Worm (Caenorhabditis elegans) whole organism, L4/young adult: ENCODE measurements around the gene syp-2.

Experiments
- W03F9.2 ChIP-seq: fragments of 150-350 bp; optimal IDR thresholded peaks from 2 replicates; lab custom pipeline; 2014; ENCODE audit warnings: missing biosample characterization, missing genetic modification characterization
- dao-5 ChIP-seq: sonication (generic microtip); optimal IDR thresholded peaks from 2 replicates; lab custom pipeline; 2016; ENCODE audit warnings: missing genotype, missing genetic modification characterization, moderate library complexity, missing compliant biosample characterization
- him-1 ChIP-seq: sonication (generic microtip); optimal IDR thresholded peaks from 2 replicates; lab custom pipeline; 2016; ENCODE audit warnings: missing genotype, missing genetic modification reagents, missing genetic modification characterization, missing compliant biosample characterization

The syp-2 gene

ce11 chrV:5536240-5536811 is at the start of gene syp-2, which contains the start of gene cox-16:
Gene syp-2, plus strand, starts transcription at chrV:5536487.
Gene cox-16, minus strand, starts transcription at chrV:5536243.
- TF ChIP-seq dao-5 (tag; lab: Kevin White, UChicago) (no peak), W03F9.2 (tag; lab: Kevin White, UChicago) (peak; percentile 35), him-1 (tag; lab: Kevin White, UChicago) (no peak)

- TF ChIP-seq W03F9.2 (tag; lab: Kevin White, UChicago) (no peak), him-1 (tag; lab: Kevin White, UChicago) (no peak), dao-5 (tag; lab: Kevin White, UChicago) (no peak)
These were observed 49.1 kb upstream of the syp-2 start for ce11 chrV:5487180-5487579.

ce11 chrV:5488766-5489165 is 47.5 kb upstream of the syp-2 start, which contains the start of gene grl-18:
Gene grl-18, minus strand, starts transcription at chrV:5488866.
- no peak for TF ChIP-seq dao-5 (tag; lab: Kevin White, UChicago)
- no peak for TF ChIP-seq him-1 (tag; lab: Kevin White, UChicago)
- no peak for TF ChIP-seq W03F9.2 (tag; lab: Kevin White, UChicago)

ce11 chrV:5490205-5490604 is 46.1 kb upstream of the syp-2 start, which contains the start of gene T05C3.6:
Gene T05C3.6, plus strand, starts transcription at chrV:5490445.
- TF ChIP-seq dao-5 (tag; lab: Kevin White, UChicago) (no peak), W03F9.2 (tag; lab: Kevin White, UChicago) (no peak), him-1 (tag; lab: Kevin White, UChicago) (no peak)

- TF ChIP-seq dao-5 (tag; lab: Kevin White, UChicago) (no peak), him-1 (tag; lab: Kevin White, UChicago) (no peak), W03F9.2 (tag; lab: Kevin White, UChicago) (no peak)
These were observed 42.8 kb upstream of the syp-2 start, which contains the start of gene T05C3.2 for ce11 chrV:5493447-5493846. Gene T05C3.2, plus strand, starts transcription at chrV:5493747.

- no peak for TF ChIP-seq dao-5 (tag; lab: Kevin White, UChicago)
- TF ChIP-seq him-1 (tag; lab: Kevin White, UChicago) = no peak
- no peak for TF ChIP-seq W03F9.2 (tag; lab: Kevin White, UChicago)
These were observed 36.8 kb upstream of the syp-2 start for ce11 chrV:5499475-5499874.

- no peak for TF ChIP-seq him-1 (tag; lab: Kevin White, UChicago)
These were observed 33.6 kb upstream of the syp-2 start for ce11 chrV:5502701-5503100.

ce11 chrV:5504295-5504694 is 32.0 kb upstream of the syp-2 start:
- TF ChIP-seq W03F9.2 (tag; lab: Kevin White, UChicago) (no peak), him-1 (tag; lab: Kevin White, UChicago) (no peak), dao-5 (tag; lab: Kevin White, UChicago) (no peak)

ce11 chrV:5504807-5505442 is 31.4 kb upstream of the syp-2 start, which contains the start of the genes dnj-19 and nhr-47:
Gene dnj-19, minus strand, starts transcription at chrV:5504857.
Gene nhr-47, plus strand, starts transcription at chrV:5505253.
- TF ChIP-seq W03F9.2 (tag; lab: Kevin White, UChicago) (peak; percentile 76), him-1 (tag; lab: Kevin White, UChicago) (peak; percentile 59), dao-5 (tag; lab: Kevin White, UChicago) (no peak)

ce11 chrV:5509134-5509533 is 27.2 kb upstream of the syp-2 start:
- TF ChIP-seq dao-5 (tag; lab: Kevin White, UChicago) (no peak), W03F9.2 (tag; lab: Kevin White, UChicago) (no peak)

- no peak for TF ChIP-seq dao-5 (tag; lab: Kevin White, UChicago)
- TF ChIP-seq W03F9.2 (tag; lab: Kevin White, UChicago) = no peak
- no peak for TF ChIP-seq him-1 (tag; lab: Kevin White, UChicago)
These were observed 26.3 kb upstream of the syp-2 start for ce11 chrV:5509966-5510365.

ce11 chrV:5511720-5512119 is 24.6 kb upstream of the syp-2 start:
- TF ChIP-seq W03F9.2 (tag; lab: Kevin White, UChicago) (no peak), him-1 (tag; lab: Kevin White, UChicago) (no peak), dao-5 (tag; lab: Kevin White, UChicago) (no peak)

- TF ChIP-seq him-1 (tag; lab: Kevin White, UChicago) = no peak
These were observed 23.7 kb upstream of the syp-2 start for ce11 chrV:5512559-5512958.
